Fruit fly (Drosophila melanogaster) whole organism, embryonic: ENCODE data around the gene CG8419.

Experiments used
- CG10321 ChIP-seq: fragments of 200-800 bp; sonication (Bioruptor generic); IDR thresholded peaks from 2 replicates; pipeline ENCODE4 v1.3.6; 2022; ENCODE audit warnings: missing biosample characterization, missing genetic modification characterization
- CG10366 ChIP-seq: fragments of 200-800 bp; sonication (Bioruptor generic); IDR thresholded peaks from 2 replicates; pipeline ENCODE4 v1.3.6; 2022; ENCODE audit warnings: missing biosample characterization, missing genetic modification characterization
- CG10431 ChIP-seq: fragments of 200-800 bp; sonication (Bioruptor generic); optimal IDR thresholded peaks from 3 replicates; lab custom pipeline; 2018; ENCODE audit warnings: missing biosample characterization, mild to moderate bottlenecking, missing genetic modification characterization
- CG10543 ChIP-seq: fragments of 200-800 bp; sonication (Bioruptor generic); optimal IDR thresholded peaks from 3 replicates; lab custom pipeline; 2017; ENCODE audit warnings: missing biosample characterization, mild to moderate bottlenecking, missing genetic modification characterization, moderate library complexity
- CG12299 ChIP-seq: fragments of 200-800 bp; sonication (Bioruptor generic); optimal IDR thresholded peaks from 2 replicates; lab custom pipeline; 2018; ENCODE audit warnings: missing biosample characterization, mild to moderate bottlenecking, missing genetic modification characterization
- CG13296 ChIP-seq: fragments of 200-800 bp; sonication (Bioruptor generic); optimal IDR thresholded peaks from 3 replicates; lab custom pipeline; 2018; ENCODE audit warnings: missing biosample characterization, mild to moderate bottlenecking, missing genetic modification characterization
- CG14014 ChIP-seq: fragments of 200-800 bp; sonication (Bioruptor generic); IDR thresholded peaks from 2 replicates; pipeline ENCODE4 v1.3.6; 2022; ENCODE audit warnings: missing biosample characterization, missing genetic modification characterization
- CG1529 ChIP-seq: fragments of 200-800 bp; sonication (Bioruptor generic); optimal IDR thresholded peaks from 3 replicates; lab custom pipeline; 2018; ENCODE audit warnings: missing biosample characterization, missing genetic modification characterization
- CG1602 ChIP-seq: fragments of 200-800 bp; sonication (Bioruptor generic); optimal IDR thresholded peaks from 3 replicates; lab custom pipeline; 2016; ENCODE audit warnings: missing biosample characterization, missing genetic modification characterization
- CG18599 ChIP-seq: fragments of 200-800 bp; sonication (Bioruptor generic); optimal IDR thresholded peaks from 3 replicates; lab custom pipeline; 2017; ENCODE audit warnings: missing biosample characterization, missing genetic modification characterization, mild to moderate bottlenecking, moderate library complexity, missing genetic modification reagents
- CG2120 ChIP-seq: fragments of 200-800 bp; sonication (Bioruptor generic); optimal IDR thresholded peaks from 3 replicates; lab custom pipeline; 2016; ENCODE audit warnings: missing biosample characterization, missing genetic modification characterization
- CG30020 ChIP-seq: fragments of 200-800 bp; optimal IDR thresholded peaks from 2 replicates; lab custom pipeline; 2019; ENCODE audit warnings: missing biosample characterization, mild to moderate bottlenecking, missing genetic modification characterization, moderate library complexity
- CG33213 ChIP-seq: fragments of 200-800 bp; sonication (Bioruptor generic); optimal IDR thresholded peaks from 3 replicates; lab custom pipeline; 2016; ENCODE audit warnings: missing biosample characterization, missing genetic modification characterization
- CG4360 ChIP-seq: fragments of 200-800 bp; sonication (Bioruptor generic); IDR thresholded peaks from 2 replicates; pipeline ENCODE4 v1.3.6; 2022; ENCODE audit warnings: missing biosample characterization, missing genetic modification characterization
- CG4730 ChIP-seq: fragments of 200-800 bp; sonication (Bioruptor generic); IDR thresholded peaks from 2 replicates; pipeline ENCODE4 v1.3.6; 2022; ENCODE audit warnings: missing biosample characterization, missing genetic modification characterization
- CG6683 ChIP-seq: fragments of 200-800 bp; sonication (Bioruptor generic); optimal IDR thresholded peaks from 2 replicates; lab custom pipeline; 2017; ENCODE audit warnings: missing biosample characterization, mild to moderate bottlenecking, missing genetic modification characterization, missing genetic modification reagents
- CG7372 ChIP-seq: fragments of 200-800 bp; sonication (Bioruptor generic); IDR thresholded peaks from 2 replicates; pipeline ENCODE4 v1.3.6; 2022; ENCODE audit warnings: missing biosample characterization, missing genetic modification characterization
- CG8359 ChIP-seq: fragments of 200-800 bp; sonication (Bioruptor generic); optimal IDR thresholded peaks from 2 replicates; lab custom pipeline; 2017; ENCODE audit warnings: missing biosample characterization, mild to moderate bottlenecking, missing genetic modification characterization, borderline replicate concordance
- CG9609 ChIP-seq: fragments of 200-800 bp; sonication (Bioruptor generic); optimal IDR thresholded peaks from 3 replicates; lab custom pipeline; 2016; ENCODE audit warnings: missing biosample characterization, missing genetic modification characterization
- CG9932 ChIP-seq: fragments of 200-800 bp; sonication (Bioruptor generic); IDR thresholded peaks from 2 replicates; pipeline ENCODE4 v1.3.6; 2022; ENCODE audit warnings: missing biosample characterization, missing genetic modification characterization
- CkIIα-i1 ChIP-seq: fragments of 200-800 bp; sonication (Bioruptor generic); IDR thresholded peaks from 2 replicates; pipeline ENCODE4 v1.3.6; 2022; ENCODE audit warnings: missing biosample characterization, missing genetic modification characterization
- E2f1 ChIP-seq: fragments of 200-800 bp; sonication (Bioruptor generic); IDR thresholded peaks from 2 replicates; pipeline ENCODE4 v1.3.6; 2022; ENCODE audit warnings: missing biosample characterization, missing genetic modification characterization
- ERR ChIP-seq: fragments of 200-800 bp; sonication (Bioruptor generic); optimal IDR thresholded peaks from 2 replicates; lab custom pipeline; 2016; ENCODE audit warnings: missing biosample characterization, missing genetic modification characterization
- Hand ChIP-seq: fragments of 200-800 bp; sonication (Bioruptor generic); optimal IDR thresholded peaks from 2 replicates; lab custom pipeline; 2017; ENCODE audit warnings: mild to moderate bottlenecking, missing biosample characterization, missing genetic modification reagents, missing genetic modification characterization
- Hmr ChIP-seq: fragments of 200-800 bp; sonication (Bioruptor generic); optimal IDR thresholded peaks from 3 replicates; lab custom pipeline; 2017; ENCODE audit warnings: mild to moderate bottlenecking, missing biosample characterization, missing genetic modification reagents, missing genetic modification characterization
- Hr3 ChIP-seq: fragments of 200-800 bp; sonication (Bioruptor generic); optimal IDR thresholded peaks from 3 replicates; lab custom pipeline; 2016; ENCODE audit warnings: missing biosample characterization, missing genetic modification characterization
- Jarid2 ChIP-seq: fragments of 200-800 bp; sonication (Bioruptor generic); optimal IDR thresholded peaks from 3 replicates; lab custom pipeline; 2017; ENCODE audit warnings: mild to moderate bottlenecking, missing biosample characterization, missing genetic modification reagents, missing genetic modification characterization
- Med ChIP-seq: fragments of 200-800 bp; sonication (Bioruptor generic); peaks from one replicate; lab custom pipeline; 2016; ENCODE audit warnings: missing biosample characterization, missing genetic modification characterization, mild to moderate bottlenecking, inconsistent platforms, moderate library complexity
- Oli ChIP-seq: fragments of 200-800 bp; sonication (Bioruptor generic); optimal IDR thresholded peaks from 2 replicates; lab custom pipeline; 2018; ENCODE audit warnings: missing biosample characterization, mild to moderate bottlenecking, missing genetic modification characterization, moderate library complexity
- Ravus ChIP-seq: fragments of 200-800 bp; sonication (Bioruptor generic); IDR thresholded peaks from 2 replicates; pipeline ENCODE4 v1.3.6; 2022; ENCODE audit warnings: missing biosample characterization, missing genetic modification characterization
- Scr ChIP-seq: fragments of 200-800 bp; sonication (Bioruptor generic); IDR thresholded peaks from 2 replicates; pipeline ENCODE4 v1.3.6; 2022; ENCODE audit warnings: missing biosample characterization, missing genetic modification characterization; ENCODE audit not compliant: partially characterized antibody
- Sin3A ChIP-seq: fragments of >200 bp; optimal IDR thresholded peaks from 2 replicates; lab custom pipeline; 2018
- bab2 ChIP-seq: fragments of 200-800 bp; sonication (Bioruptor generic); optimal IDR thresholded peaks from 2 replicates; lab custom pipeline; 2016; ENCODE audit warnings: missing biosample characterization, missing genetic modification characterization
- br ChIP-seq: fragments of >200 bp; optimal IDR thresholded peaks from 2 replicates; lab custom pipeline; 2017
- caup ChIP-seq: fragments of 200-800 bp; sonication (Bioruptor generic); optimal IDR thresholded peaks from 3 replicates; lab custom pipeline; 2017; ENCODE audit warnings: missing biosample characterization, mild to moderate bottlenecking, missing genetic modification characterization, moderate library complexity; ENCODE audit not compliant: severe bottlenecking
- chinmo ChIP-seq: fragments of 200-800 bp; sonication (Bioruptor generic); IDR thresholded peaks from 4 replicates; pipeline ENCODE4 v1.3.6; 2022; ENCODE audit warnings: missing biosample characterization, missing genetic modification characterization; ENCODE audit not compliant: partially characterized antibody
- dan ChIP-seq: fragments of 200-800 bp; sonication (Bioruptor generic); IDR thresholded peaks from 2 replicates; pipeline ENCODE4 v1.3.6; 2022; ENCODE audit warnings: missing biosample characterization, missing genetic modification characterization
- en ChIP-seq: fragments of 200-800 bp; sonication (Bioruptor generic); optimal IDR thresholded peaks from 2 replicates; lab custom pipeline; 2016; ENCODE audit warnings: missing biosample characterization, missing genetic modification characterization
- fd102C ChIP-seq: fragments of 200-800 bp; sonication (Bioruptor generic); optimal IDR thresholded peaks from 2 replicates; lab custom pipeline; 2018; ENCODE audit warnings: missing biosample characterization, mild to moderate bottlenecking, missing genetic modification characterization, moderate library complexity
- fd64A ChIP-seq: fragments of 200-800 bp; sonication (Bioruptor generic); optimal IDR thresholded peaks from 3 replicates; lab custom pipeline; 2018; ENCODE audit warnings: missing biosample characterization, mild to moderate bottlenecking, missing genetic modification characterization
- grn ChIP-seq: fragments of 200-800 bp; sonication (Bioruptor generic); optimal IDR thresholded peaks from 3 replicates; lab custom pipeline; 2017; ENCODE audit warnings: missing biosample characterization, missing genetic modification characterization
- inv ChIP-seq: fragments of 200-800 bp; sonication (Bioruptor generic); IDR thresholded peaks from 2 replicates; pipeline ENCODE4 v1.3.6; 2022; ENCODE audit warnings: missing biosample characterization, missing genetic modification characterization; ENCODE audit not compliant: partially characterized antibody
- ken ChIP-seq: fragments of 200-800 bp; sonication (Bioruptor generic); IDR thresholded peaks from 3 replicates; pipeline ENCODE4 v1.3.6; 2022; ENCODE audit warnings: missing biosample characterization, missing genetic modification characterization
- rib ChIP-seq: fragments of 200-800 bp; sonication (Bioruptor generic); IDR thresholded peaks from 2 replicates; pipeline ENCODE4 v1.3.6; 2022; ENCODE audit warnings: missing biosample characterization, missing genetic modification characterization
- shn ChIP-seq: fragments of 200-800 bp; sonication (Bioruptor generic); optimal IDR thresholded peaks from 3 replicates; lab custom pipeline; 2016; ENCODE audit warnings: missing biosample characterization, missing genetic modification characterization
- sim ChIP-seq: fragments of 200-800 bp; sonication (Bioruptor generic); IDR thresholded peaks from 2 replicates; pipeline ENCODE4 v1.3.6; 2022; ENCODE audit warnings: missing biosample characterization, missing genetic modification characterization
- unpg ChIP-seq: fragments of 200-800 bp; sonication (Bioruptor generic); optimal IDR thresholded peaks from 3 replicates; lab custom pipeline; 2018; ENCODE audit warnings: missing biosample characterization, mild to moderate bottlenecking, missing genetic modification characterization, moderate library complexity
- usp ChIP-seq: fragments of >200 bp; optimal IDR thresholded peaks from 2 replicates; lab custom pipeline; 2017; ENCODE audit warnings: missing biosample characterization, missing genetic modification characterization
- vnd ChIP-seq: fragments of 200-800 bp; sonication (Bioruptor generic); IDR thresholded peaks from 3 replicates; pipeline ENCODE4 v1.3.6; 2022; ENCODE audit warnings: missing biosample characterization, missing genetic modification characterization; ENCODE audit not compliant: partially characterized antibody

CG8419 gene

dm6 chr2L:8239032-8239650 lies 33.2 kb downstream of the CG8419 start (continued):
- no peak for TF ChIP-seq CG2120 (GFP tag; lab: Kevin White, UChicago)
- no peak for TF ChIP-seq Hand (GFP tag; lab: Kevin White, UChicago)
- no peak for TF ChIP-seq shn (GFP tag; lab: Kevin White, UChicago)
- TF ChIP-seq CG18599 (GFP tag; lab: Kevin White, UChicago), result peak; percentile 34
- no peak for TF ChIP-seq rib
- peak; percentile 4 for TF ChIP-seq grn (GFP tag; lab: Kevin White, UChicago)
- peak; percentile 29 for TF ChIP-seq Med
- no peak for TF ChIP-seq vnd (GFP tag; lab: Robert Waterston, UW)
- TF ChIP-seq chinmo (GFP tag; lab: Robert Waterston, UW), result peak; percentile 75; the same call in 3 of the 4 replicates
- TF ChIP-seq CG8359 (GFP tag; lab: Kevin White, UChicago), result peak; percentile 9
- no peak for TF ChIP-seq CG7372 (GFP tag; lab: Robert Waterston, UW)
- no peak for TF ChIP-seq CG10543 (GFP tag; lab: Kevin White, UChicago)
- TF ChIP-seq CG14014 (GFP tag; lab: Robert Waterston, UW), result no peak
- TF ChIP-seq CG1602, result no peak
- TF ChIP-seq unpg, result no peak
- peak; percentile 72 for TF ChIP-seq CG4360 (GFP tag; lab: Robert Waterston, UW)

dm6 chr2L:8239712-8240245 lies 33.8 kb downstream of the CG8419 start, which contains the start of gene Pvr:
Gene Pvr (minus strand): TSS chr2L:8239878.
- TF ChIP-seq CG30020 (tag; lab: Kevin White, UChicago), result no peak
- TF ChIP-seq CG10543 (GFP tag; lab: Kevin White, UChicago), result no peak
- no peak for TF ChIP-seq CG13296 (GFP tag; lab: Kevin White, UChicago)
- peak; percentile 82 for TF ChIP-seq Sin3A (lab: Kevin White, UChicago)
- TF ChIP-seq ERR (GFP tag; lab: Kevin White, UChicago), result no peak
- TF ChIP-seq en (GFP tag; lab: Kevin White, UChicago), result no peak
- TF ChIP-seq Jarid2 (GFP tag; lab: Kevin White, UChicago), result peak; percentile 88
- no peak for TF ChIP-seq usp (GFP tag; lab: Kevin White, UChicago)
- no peak for TF ChIP-seq Ravus
- TF ChIP-seq CG10366 (GFP tag; lab: Robert Waterston, UW), result no peak
- no peak for TF ChIP-seq CG1529 (GFP tag; lab: Kevin White, UChicago)
- TF ChIP-seq CG9932, result no peak; the same call in 1 of the 2 replicates
- TF ChIP-seq Oli (tag; lab: Kevin White, UChicago), result no peak
- TF ChIP-seq bab2 (GFP tag; lab: Kevin White, UChicago), result no peak
- peak; percentile 94 for TF ChIP-seq inv (GFP tag; lab: Robert Waterston, UW)
- peak; percentile 40 for TF ChIP-seq CG33213 (GFP tag; lab: Kevin White, UChicago)
- TF ChIP-seq E2f1 (GFP tag; lab: Robert Waterston, UW), result no peak
- no peak for TF ChIP-seq br (lab: Kevin White, UChicago)
- no peak for TF ChIP-seq CkIIα-i1 (GFP tag; lab: Robert Waterston, UW)
- no peak for TF ChIP-seq Hr3 (GFP tag; lab: Kevin White, UChicago)
- TF ChIP-seq CG10321, result no peak
- TF ChIP-seq CG10431 (GFP tag; lab: Kevin White, UChicago), result no peak
- peak; percentile 93 for TF ChIP-seq Scr
- no peak for TF ChIP-seq CG6683 (GFP tag; lab: Kevin White, UChicago)
- no peak for TF ChIP-seq dan
- no peak for TF ChIP-seq caup (GFP tag; lab: Kevin White, UChicago)
- peak; percentile 64 for TF ChIP-seq Hmr
- TF ChIP-seq Med, result peak; percentile 86
- no peak for TF ChIP-seq fd102C (GFP tag; lab: Kevin White, UChicago)
- no peak for TF ChIP-seq CG12299 (tag; lab: Kevin White, UChicago)
- no peak for TF ChIP-seq fd64A
- TF ChIP-seq CG9609 (GFP tag; lab: Kevin White, UChicago), result no peak
- TF ChIP-seq CG4730 (GFP tag; lab: Robert Waterston, UW), result no peak
- TF ChIP-seq ken (GFP tag; lab: Robert Waterston, UW), result 0 out of 3 replicates have a peak, but pooled peaks have one; percentile 8
- TF ChIP-seq sim (GFP tag; lab: Robert Waterston, UW), result no peak
